Worm (Caenorhabditis elegans) whole organism, midembryonic: Measurements from ENCODE around the gene C36E8.6.

Experiments used
- T22C8.4 ChIP-seq: fragments of 200-800 bp; sonication (Bioruptor generic); IDR thresholded peaks from 2 replicates; pipeline ENCODE4 v1.3.6; 2022; ENCODE audit warnings: missing genetic modification characterization, missing compliant biosample characterization
- cog-1 ChIP-seq: sonication (generic microtip); optimal IDR thresholded peaks from 2 replicates; lab custom pipeline; 2016; ENCODE audit warnings: missing genetic modification characterization, missing compliant biosample characterization
- flt-1 ChIP-seq: fragments of 200-800 bp; sonication (Bioruptor generic); IDR thresholded peaks from 2 replicates; pipeline ENCODE4 v1.3.6; 2022; ENCODE audit warnings: missing genetic modification characterization, missing compliant biosample characterization
- klf-2 ChIP-seq: fragments of 200-800 bp; sonication (Bioruptor generic); conservative IDR thresholded peaks from 2 replicates; pipeline ENCODE4 v1.3.6; 2022; ENCODE audit warnings: missing genetic modification reagents, missing genetic modification characterization, missing compliant biosample characterization
- med-1 ChIP-seq: sonication (generic microtip); optimal IDR thresholded peaks from 2 replicates; lab custom pipeline; 2017; ENCODE audit warnings: missing genetic modification characterization, mild to moderate bottlenecking, missing compliant biosample characterization, antibody characterized with exemption, missing genetic modification reagents; ENCODE audit not compliant: insufficient read depth
- ref-1 ChIP-seq: fragments of 200-800 bp; sonication (Bioruptor generic); conservative IDR thresholded peaks from 2 replicates; pipeline ENCODE4 v1.3.6; 2022; ENCODE audit warnings: missing genetic modification reagents, missing genetic modification characterization, missing compliant biosample characterization
- tab-1 ChIP-seq: fragments of 200-800 bp; sonication (Bioruptor generic); IDR thresholded peaks from 2 replicates; pipeline ENCODE4 v1.3.6; 2022; ENCODE audit warnings: missing genetic modification characterization, missing compliant biosample characterization
- ztf-23 ChIP-seq: fragments of 200-800 bp; sonication (Bioruptor generic); IDR thresholded peaks from 2 replicates; pipeline ENCODE4 v1.3.6; 2022; ENCODE audit warnings: missing genetic modification reagents, missing genetic modification characterization, missing compliant biosample characterization
- ztf-29 ChIP-seq: fragments of 200-800 bp; sonication (Bioruptor generic); IDR thresholded peaks from 2 replicates; pipeline ENCODE4 v1.3.6; 2022; ENCODE audit warnings: missing genetic modification reagents, missing genetic modification characterization, missing compliant biosample characterization

The C36E8.6 gene

DNA sequence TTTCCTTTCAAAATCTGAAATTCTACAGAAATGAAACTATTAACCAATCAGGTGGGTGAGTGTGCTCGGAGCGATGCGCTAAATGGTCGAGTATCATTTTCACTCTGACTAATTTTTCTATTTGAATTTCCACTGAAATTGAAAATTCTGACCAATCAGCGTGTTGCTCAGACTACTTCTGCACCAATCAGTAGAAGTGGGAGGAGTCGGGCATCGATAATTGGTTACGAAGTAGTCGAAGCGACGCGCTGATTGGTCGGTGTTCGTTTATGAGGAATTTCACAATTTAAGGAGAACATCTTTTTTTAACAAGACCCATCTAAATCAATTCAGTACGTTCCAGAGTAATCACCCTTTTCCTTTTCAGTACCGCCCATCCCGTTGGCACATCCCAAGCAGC, 21.3 kb downstream of the C36E8.6 start:
- TF ChIP-seq T22C8.4 (GFP tag; lab: Robert Waterston, UW), result no peak

DNA sequence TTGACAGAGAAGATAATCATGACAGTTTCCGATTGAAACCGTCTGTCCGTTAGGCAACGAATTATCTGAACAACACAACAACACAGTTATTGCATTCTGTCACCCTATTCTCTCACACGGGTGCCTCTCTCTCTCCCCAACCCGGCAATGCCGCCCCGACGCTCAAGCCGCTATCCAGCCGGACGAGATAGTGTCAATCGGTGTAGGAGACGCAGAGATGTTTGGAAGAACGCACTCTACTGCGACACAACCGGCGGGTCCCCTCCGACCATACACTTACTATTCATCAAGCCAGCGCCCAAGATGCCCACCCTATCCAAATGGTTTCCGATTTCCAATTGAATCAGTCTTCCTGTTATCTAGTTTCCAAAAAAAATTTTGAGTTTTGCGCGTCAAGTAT, 22.3 kb downstream of the C36E8.6 start:
- TF ChIP-seq tab-1 (GFP tag; lab: Robert Waterston, UW) (no peak), med-1 (GFP tag; lab: Kevin White, UChicago) (no peak), cog-1 (peak; percentile 59), ztf-29 (GFP tag; lab: Robert Waterston, UW) (peak; percentile 99), ztf-23 (GFP tag; lab: Robert Waterston, UW) (peak; percentile 24; the same call in 1 of the 2 replicates), flt-1 (GFP tag; lab: Robert Waterston, UW) (peak; percentile 65), ref-1 (GFP tag; lab: Robert Waterston, UW) (no peak), T22C8.4 (GFP tag; lab: Robert Waterston, UW) (no peak), klf-2 (GFP tag; lab: Robert Waterston, UW) (no peak)

DNA sequence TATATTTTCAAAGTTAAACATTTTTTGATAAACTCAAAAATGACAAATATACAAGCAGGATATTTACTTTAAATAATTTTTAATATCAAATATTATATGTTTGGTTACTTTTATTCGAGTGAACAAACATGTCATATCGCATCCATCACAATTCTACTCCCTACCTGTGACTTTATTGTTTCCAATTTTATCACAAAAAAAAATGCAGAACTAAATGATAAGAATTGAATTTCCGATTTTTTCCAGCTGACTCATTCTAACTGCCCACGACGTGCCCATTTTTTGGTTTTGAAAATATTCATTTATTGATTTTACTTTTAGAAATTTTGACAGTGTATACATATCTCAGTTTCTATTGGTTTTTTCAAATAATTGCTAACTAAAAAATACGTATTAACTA, 23.1 kb downstream of the C36E8.6 start:
- no peak for TF ChIP-seq ref-1 (GFP tag; lab: Robert Waterston, UW)
- TF ChIP-seq ztf-23 (GFP tag; lab: Robert Waterston, UW), result no peak
- TF ChIP-seq klf-2 (GFP tag; lab: Robert Waterston, UW), result no peak
- TF ChIP-seq flt-1 (GFP tag; lab: Robert Waterston, UW), result no peak
- no peak for TF ChIP-seq cog-1
- TF ChIP-seq tab-1 (GFP tag; lab: Robert Waterston, UW), result no peak
- no peak for TF ChIP-seq T22C8.4 (GFP tag; lab: Robert Waterston, UW)
- TF ChIP-seq ztf-29 (GFP tag; lab: Robert Waterston, UW), result no peak

DNA sequence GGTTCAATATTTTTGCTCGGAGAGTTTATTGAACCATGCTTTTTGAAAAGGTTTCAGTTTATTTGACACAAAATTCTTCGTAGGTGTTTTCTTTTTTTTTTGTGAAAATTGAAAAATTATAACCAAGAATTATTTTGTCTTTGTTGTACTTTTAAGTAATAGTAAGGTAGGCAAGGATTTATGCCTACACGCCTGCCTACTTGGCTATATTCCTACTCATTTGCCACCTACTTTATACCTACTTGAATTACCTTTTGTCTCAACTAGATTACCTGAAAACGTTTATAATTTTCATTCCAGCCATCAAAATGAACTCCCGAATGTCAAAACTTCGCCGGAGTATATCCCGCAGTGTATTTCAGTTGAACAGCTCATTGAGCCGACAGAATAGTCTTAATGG, 24.2 kb downstream of the C36E8.6 start, which contains the start of gene C36E8.4:
TSS of gene C36E8.4 (plus strand) at position 301 of the 400 bp plus-strand sequence.
- no peak for TF ChIP-seq ztf-29 (GFP tag; lab: Robert Waterston, UW)
- no peak for TF ChIP-seq cog-1
- no peak for TF ChIP-seq med-1 (GFP tag; lab: Kevin White, UChicago)

ce11 chrIII:4013061-4013460, 25.2 kb downstream of the C36E8.6 start:
- TF ChIP-seq med-1 (GFP tag; lab: Kevin White, UChicago) (no peak), tab-1 (GFP tag; lab: Robert Waterston, UW) (no peak), flt-1 (GFP tag; lab: Robert Waterston, UW) (no peak), T22C8.4 (GFP tag; lab: Robert Waterston, UW) (no peak), cog-1 (no peak), ref-1 (GFP tag; lab: Robert Waterston, UW) (no peak), klf-2 (GFP tag; lab: Robert Waterston, UW) (no peak)

- no peak for TF ChIP-seq ztf-29 (GFP tag; lab: Robert Waterston, UW)
- no peak for TF ChIP-seq flt-1 (GFP tag; lab: Robert Waterston, UW)
- no peak for TF ChIP-seq ztf-23 (GFP tag; lab: Robert Waterston, UW)
- no peak for TF ChIP-seq med-1 (GFP tag; lab: Kevin White, UChicago)
- TF ChIP-seq klf-2 (GFP tag; lab: Robert Waterston, UW), result no peak
- TF ChIP-seq ref-1 (GFP tag; lab: Robert Waterston, UW), result no peak
- no peak for TF ChIP-seq T22C8.4 (GFP tag; lab: Robert Waterston, UW)
- no peak for TF ChIP-seq tab-1 (GFP tag; lab: Robert Waterston, UW)
- no peak for TF ChIP-seq cog-1
Observed at ce11 chrIII:4015382-4015986, 27.6 kb downstream of the C36E8.6 start.

ce11 chrIII:4017527-4017926, 29.7 kb downstream of the C36E8.6 start, which contains the start of gene tbb-2:
TSS of gene tbb-2 (minus strand) at chrIII:4017627.
- TF ChIP-seq med-1 (GFP tag; lab: Kevin White, UChicago), result no peak
- no peak for TF ChIP-seq ztf-23 (GFP tag; lab: Robert Waterston, UW)
- no peak for TF ChIP-seq cog-1
- no peak for TF ChIP-seq ref-1 (GFP tag; lab: Robert Waterston, UW)
- no peak for TF ChIP-seq ztf-29 (GFP tag; lab: Robert Waterston, UW)

DNA sequence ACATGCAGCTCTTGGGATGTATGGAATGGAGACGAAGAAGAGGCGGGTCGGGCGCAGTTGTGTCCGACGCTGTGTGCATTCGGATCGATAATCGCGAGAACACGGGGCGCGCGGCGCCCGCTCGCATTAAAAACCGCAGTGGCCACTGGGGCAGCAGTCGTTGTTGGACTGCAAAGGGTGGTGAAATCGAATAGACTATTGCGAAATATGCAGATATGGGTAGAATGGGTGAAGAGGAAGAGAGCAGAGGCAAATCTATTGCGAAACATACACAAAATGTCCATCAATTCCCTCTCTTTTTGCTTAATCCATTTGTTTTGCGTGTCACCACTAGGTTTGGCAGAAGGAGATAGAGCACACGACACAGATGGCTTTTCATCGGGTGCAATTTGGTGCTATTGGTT, 30.2 kb downstream of the C36E8.6 start:
- TF ChIP-seq T22C8.4 (GFP tag; lab: Robert Waterston, UW), result no peak
- TF ChIP-seq med-1 (GFP tag; lab: Kevin White, UChicago), result no peak
- TF ChIP-seq ztf-23 (GFP tag; lab: Robert Waterston, UW), result 0 out of 2 replicates have a peak, but pooled peaks have one; percentile 59

ce11 chrIII:4018591-4019580, 31.0 kb downstream of the C36E8.6 start:
- TF ChIP-seq tab-1 (GFP tag; lab: Robert Waterston, UW) (no peak), cog-1 (no peak), med-1 (GFP tag; lab: Kevin White, UChicago) (no peak), ref-1 (GFP tag; lab: Robert Waterston, UW) (no peak)

- TF ChIP-seq cog-1 (peak; percentile 10), ref-1 (GFP tag; lab: Robert Waterston, UW) (no peak), ztf-23 (GFP tag; lab: Robert Waterston, UW) (no peak), med-1 (GFP tag; lab: Kevin White, UChicago) (peak; percentile 21), flt-1 (GFP tag; lab: Robert Waterston, UW) (no peak)
Observed at ce11 chrIII:4019801-4020200, 31.9 kb downstream of the C36E8.6 start, which contains the start of gene snpc-3.4. TSS of gene snpc-3.4 (plus strand) at chrIII:4020037.
